Fruit fly (Drosophila melanogaster) whole organism, embryonic: ENCODE data around the gene Fic.

ENCODE experiments used
- Ada2b ChIP-seq: fragments of 200-800 bp; sonication (Bioruptor generic); IDR thresholded peaks from 2 replicates; pipeline ENCODE4 v1.3.6; 2022; ENCODE audit warnings: missing biosample characterization, missing genetic modification characterization
- Atf6 ChIP-seq: fragments of 200-800 bp; sonication (Bioruptor generic); IDR thresholded peaks from 2 replicates; pipeline ENCODE4 v1.3.6; 2022; ENCODE audit warnings: missing biosample characterization, missing genetic modification characterization
- Bgb ChIP-seq: fragments of 200-800 bp; sonication (Bioruptor generic); IDR thresholded peaks from 2 replicates; pipeline ENCODE4 v1.3.6; 2022; ENCODE audit warnings: missing biosample characterization, missing genetic modification characterization; ENCODE audit not compliant: partially characterized antibody
- C15 ChIP-seq: fragments of 200-800 bp; sonication (Bioruptor generic); IDR thresholded peaks from 3 replicates; pipeline ENCODE4 v1.3.6; 2022; ENCODE audit warnings: missing biosample characterization, missing genetic modification characterization
- CG10274 ChIP-seq: fragments of 200-800 bp; sonication (Bioruptor generic); optimal IDR thresholded peaks from 3 replicates; lab custom pipeline; 2017; ENCODE audit warnings: missing biosample characterization, mild to moderate bottlenecking, missing genetic modification characterization
- CG10543 ChIP-seq: fragments of 200-800 bp; sonication (Bioruptor generic); optimal IDR thresholded peaks from 3 replicates; lab custom pipeline; 2017; ENCODE audit warnings: missing biosample characterization, mild to moderate bottlenecking, missing genetic modification characterization, moderate library complexity
- CG11695 ChIP-seq: fragments of 200-800 bp; sonication (Bioruptor generic); IDR thresholded peaks from 3 replicates; pipeline ENCODE4 v1.3.6; 2022; ENCODE audit warnings: missing biosample characterization, missing genetic modification characterization
- CG11723 ChIP-seq: fragments of 200-800 bp; sonication (Bioruptor generic); optimal IDR thresholded peaks from 2 replicates; lab custom pipeline; 2017; ENCODE audit warnings: missing biosample characterization, mild to moderate bottlenecking, missing genetic modification characterization
- CG1233 ChIP-seq: fragments of 200-800 bp; sonication (Bioruptor generic); optimal IDR thresholded peaks from 4 replicates; lab custom pipeline; 2018; ENCODE audit warnings: missing biosample characterization, mild to moderate bottlenecking, missing genetic modification characterization
- CG12769 ChIP-seq: fragments of 200-800 bp; sonication (Bioruptor generic); optimal IDR thresholded peaks from 2 replicates; lab custom pipeline; 2019; ENCODE audit warnings: missing biosample characterization, mild to moderate bottlenecking, missing genetic modification characterization, moderate library complexity
- CG13287 ChIP-seq: fragments of 200-800 bp; sonication (Bioruptor generic); IDR thresholded peaks from 2 replicates; pipeline ENCODE4 v1.3.6; 2022; ENCODE audit warnings: missing biosample characterization, missing genetic modification characterization; ENCODE audit not compliant: partially characterized antibody
- CG13424 ChIP-seq: fragments of 200-800 bp; sonication (Bioruptor generic); optimal IDR thresholded peaks from 2 replicates; lab custom pipeline; 2019; ENCODE audit warnings: missing biosample characterization, mild to moderate bottlenecking, missing genetic modification characterization, moderate library complexity
- CG15269 ChIP-seq: fragments of 200-800 bp; sonication (Bioruptor generic); optimal IDR thresholded peaks from 2 replicates; lab custom pipeline; 2018; ENCODE audit warnings: missing biosample characterization, mild to moderate bottlenecking, missing genetic modification characterization, moderate library complexity
- CG17829 ChIP-seq: fragments of 200-800 bp; optimal IDR thresholded peaks from 2 replicates; lab custom pipeline; 2019; ENCODE audit warnings: missing biosample characterization, mild to moderate bottlenecking, missing genetic modification characterization, moderate library complexity
- CG18262 ChIP-seq: fragments of 200-800 bp; optimal IDR thresholded peaks from 3 replicates; lab custom pipeline; 2019; ENCODE audit warnings: missing biosample characterization, mild to moderate bottlenecking, missing genetic modification characterization, moderate library complexity
- CG2678 ChIP-seq: fragments of 200-800 bp; sonication (Bioruptor generic); optimal IDR thresholded peaks from 3 replicates; lab custom pipeline; 2019; ENCODE audit warnings: missing biosample characterization, mild to moderate bottlenecking, missing genetic modification characterization, moderate library complexity
- CG2712 ChIP-seq: fragments of 200-800 bp; optimal IDR thresholded peaks from 3 replicates; lab custom pipeline; 2019; ENCODE audit warnings: missing biosample characterization, mild to moderate bottlenecking, missing genetic modification characterization, moderate library complexity
- CG30403 ChIP-seq: fragments of 200-800 bp; sonication (Bioruptor generic); optimal IDR thresholded peaks from 3 replicates; lab custom pipeline; 2016; ENCODE audit warnings: missing biosample characterization, missing genetic modification characterization
- CG4820 ChIP-seq: fragments of 200-800 bp; sonication (Bioruptor generic); optimal IDR thresholded peaks from 3 replicates; lab custom pipeline; 2016; ENCODE audit warnings: missing biosample characterization, missing genetic modification characterization
- CG6175 ChIP-seq: fragments of 200-800 bp; sonication (Bioruptor generic); IDR thresholded peaks from 3 replicates; pipeline ENCODE4 v1.3.6; 2022; ENCODE audit warnings: missing biosample characterization, missing genetic modification characterization
- CG6683 ChIP-seq: fragments of 200-800 bp; sonication (Bioruptor generic); optimal IDR thresholded peaks from 2 replicates; lab custom pipeline; 2017; ENCODE audit warnings: missing biosample characterization, mild to moderate bottlenecking, missing genetic modification characterization, missing genetic modification reagents
- CG7271 ChIP-seq: fragments of 200-800 bp; sonication (Bioruptor generic); optimal IDR thresholded peaks from 2 replicates; lab custom pipeline; 2018; ENCODE audit warnings: missing biosample characterization, mild to moderate bottlenecking, missing genetic modification characterization, moderate library complexity
- CG8924 ChIP-seq: fragments of 200-800 bp; optimal IDR thresholded peaks from 3 replicates; lab custom pipeline; 2019; ENCODE audit warnings: missing biosample characterization, mild to moderate bottlenecking, missing genetic modification characterization, moderate library complexity
- CoRest ChIP-seq: fragments of 200-800 bp; sonication (Bioruptor generic); optimal IDR thresholded peaks from 3 replicates; lab custom pipeline; 2018; ENCODE audit warnings: missing biosample characterization, mild to moderate bottlenecking, missing genetic modification characterization, moderate library complexity
- GATAe ChIP-seq: fragments of 200-800 bp; sonication (Bioruptor generic); conservative IDR thresholded peaks from 2 replicates; pipeline ENCODE4 v1.3.6; 2022; ENCODE audit warnings: missing biosample characterization, missing genetic modification characterization
- HLH3B ChIP-seq: fragments of 200-800 bp; sonication (Bioruptor generic); IDR thresholded peaks from 2 replicates; pipeline ENCODE4 v1.3.6; 2022; ENCODE audit warnings: missing biosample characterization, missing genetic modification characterization
- Mrtf ChIP-seq: fragments of 200-800 bp; sonication (Bioruptor generic); IDR thresholded peaks from 3 replicates; pipeline ENCODE4 v1.3.6; 2022; ENCODE audit warnings: missing biosample characterization, missing genetic modification characterization
- PHDP ChIP-seq: fragments of 200-800 bp; sonication (Bioruptor generic); optimal IDR thresholded peaks from 3 replicates; lab custom pipeline; 2018; ENCODE audit warnings: missing biosample characterization, mild to moderate bottlenecking, missing genetic modification characterization, moderate library complexity
- Sox102F ChIP-seq: fragments of 200-800 bp; sonication (Bioruptor generic); optimal IDR thresholded peaks from 2 replicates; lab custom pipeline; 2018; ENCODE audit warnings: missing biosample characterization, mild to moderate bottlenecking, missing genetic modification characterization, moderate library complexity
- abd-A ChIP-seq: fragments of 200-800 bp; sonication (Bioruptor generic); optimal IDR thresholded peaks from 3 replicates; lab custom pipeline; 2019; ENCODE audit warnings: missing biosample characterization, mild to moderate bottlenecking, missing genetic modification characterization, moderate library complexity
- chinmo ChIP-seq: fragments of 200-800 bp; sonication (Bioruptor generic); IDR thresholded peaks from 4 replicates; pipeline ENCODE4 v1.3.6; 2022; ENCODE audit warnings: missing biosample characterization, missing genetic modification characterization; ENCODE audit not compliant: partially characterized antibody
- ci ChIP-seq: fragments of 200-800 bp; sonication (Bioruptor generic); IDR thresholded peaks from 3 replicates; pipeline ENCODE4 v1.3.6; 2022; ENCODE audit warnings: missing biosample characterization, missing genetic modification characterization
- cwo ChIP-seq: fragments of 200-800 bp; sonication (Bioruptor generic); optimal IDR thresholded peaks from 3 replicates; lab custom pipeline; 2017; ENCODE audit warnings: missing biosample characterization, missing genetic modification characterization, mild to moderate bottlenecking, moderate library complexity, missing genetic modification reagents
- dmrt99B ChIP-seq: fragments of 200-800 bp; sonication (Bioruptor generic); optimal IDR thresholded peaks from 2 replicates; lab custom pipeline; 2018; ENCODE audit warnings: missing biosample characterization, mild to moderate bottlenecking, missing genetic modification characterization, moderate library complexity
- dysf ChIP-seq: fragments of 200-800 bp; sonication (Bioruptor generic); IDR thresholded peaks from 3 replicates; pipeline ENCODE4 v1.3.6; 2022; ENCODE audit warnings: missing biosample characterization, missing genetic modification characterization
- fd3F ChIP-seq: fragments of 200-800 bp; sonication (Bioruptor generic); optimal IDR thresholded peaks from 2 replicates; lab custom pipeline; 2018; ENCODE audit warnings: missing biosample characterization, mild to moderate bottlenecking, missing genetic modification characterization, moderate library complexity
- gce ChIP-seq: fragments of 200-800 bp; sonication (Bioruptor generic); IDR thresholded peaks from 3 replicates; pipeline ENCODE4 v1.3.6; 2022; ENCODE audit warnings: missing biosample characterization, missing genetic modification characterization
- grau ChIP-seq: fragments of 200-800 bp; optimal IDR thresholded peaks from 3 replicates; lab custom pipeline; 2019; ENCODE audit warnings: missing biosample characterization, mild to moderate bottlenecking, missing genetic modification characterization, moderate library complexity
- ind ChIP-seq: fragments of 200-800 bp; sonication (Bioruptor generic); optimal IDR thresholded peaks from 3 replicates; lab custom pipeline; 2016; ENCODE audit warnings: missing biosample characterization, missing genetic modification characterization
- lmd ChIP-seq: fragments of 200-800 bp; sonication (Bioruptor generic); IDR thresholded peaks from 2 replicates; pipeline ENCODE4 v1.3.6; 2022; ENCODE audit warnings: missing biosample characterization, missing genetic modification characterization
- oc ChIP-seq: fragments of 200-800 bp; sonication (Bioruptor generic); optimal IDR thresholded peaks from 2 replicates; lab custom pipeline; 2018; ENCODE audit warnings: missing biosample characterization, mild to moderate bottlenecking, missing genetic modification characterization, moderate library complexity
- repo ChIP-seq: fragments of 200-800 bp; sonication (Bioruptor generic); optimal IDR thresholded peaks from 2 replicates; lab custom pipeline; 2016; ENCODE audit warnings: missing biosample characterization, missing genetic modification characterization
- rib ChIP-seq: fragments of 200-800 bp; sonication (Bioruptor generic); IDR thresholded peaks from 2 replicates; pipeline ENCODE4 v1.3.6; 2022; ENCODE audit warnings: missing biosample characterization, missing genetic modification characterization
- row ChIP-seq: fragments of 200-800 bp; sonication (Bioruptor generic); IDR thresholded peaks from 3 replicates; pipeline ENCODE4 v1.3.6; 2022; ENCODE audit warnings: missing biosample characterization, missing genetic modification characterization
- sisA ChIP-seq: fragments of 200-800 bp; sonication (Bioruptor generic); IDR thresholded peaks from 2 replicates; pipeline ENCODE4 v1.3.6; 2022; ENCODE audit warnings: missing biosample characterization, missing genetic modification characterization
- sr ChIP-seq: fragments of 200-800 bp; sonication (Bioruptor generic); IDR thresholded peaks from 3 replicates; pipeline ENCODE4 v1.3.6; 2022; ENCODE audit warnings: missing biosample characterization, missing genetic modification characterization
- stwl ChIP-seq: fragments of 200-800 bp; sonication (Bioruptor generic); optimal IDR thresholded peaks from 3 replicates; lab custom pipeline; 2018; ENCODE audit warnings: missing biosample characterization, mild to moderate bottlenecking, missing genetic modification characterization, moderate library complexity
- ttk ChIP-seq: fragments of 200-800 bp; sonication (Bioruptor generic); IDR thresholded peaks from 2 replicates; pipeline ENCODE4 v2.1.2; 2022; ENCODE audit warnings: missing biosample characterization, missing genetic modification characterization

The Fic gene

dm6 chr2L:6471978-6472776 lies 48.0 kb downstream of the Fic start:
- TF ChIP-seq ind, result peak; percentile 21
- TF ChIP-seq CG12769, result peak; percentile 81
- peak; percentile 14 for TF ChIP-seq CG10274 (GFP tag; lab: Kevin White, UChicago)
- 0 out of 2 replicates have a peak, but pooled peaks have one; percentile 14 for TF ChIP-seq lmd (GFP tag; lab: Robert Waterston, UW)
- TF ChIP-seq CG18262 (tag; lab: Kevin White, UChicago), result peak; percentile 10
- peak; percentile 35 for TF ChIP-seq CG2712 (tag; lab: Kevin White, UChicago)
- no peak for TF ChIP-seq CG8924 (tag; lab: Kevin White, UChicago)
- TF ChIP-seq rib (GFP tag; lab: Robert Waterston, UW), result no peak
- TF ChIP-seq CG6175 (GFP tag; lab: Robert Waterston, UW), result 0 out of 3 replicates have a peak, but pooled peaks have one; percentile 21
- peak; percentile 11 for TF ChIP-seq Sox102F (GFP tag; lab: Kevin White, UChicago)
- TF ChIP-seq CG11723 (GFP tag; lab: Kevin White, UChicago), result no peak
- TF ChIP-seq Mrtf (GFP tag; lab: Robert Waterston, UW), result 0 out of 3 replicates have a peak, but pooled peaks have one; percentile 34
- TF ChIP-seq HLH3B (GFP tag; lab: Robert Waterston, UW), result no peak
- no peak for TF ChIP-seq stwl
- TF ChIP-seq CG6683 (GFP tag; lab: Kevin White, UChicago), result no peak
- TF ChIP-seq gce, result 0 out of 3 replicates have a peak, but pooled peaks have one; percentile 8
- TF ChIP-seq Atf6, result no peak
- TF ChIP-seq CG11695 (GFP tag; lab: Robert Waterston, UW), result 0 out of 3 replicates have a peak, but pooled peaks have one; percentile 8
- peak; percentile 60 for TF ChIP-seq CG2678 (tag; lab: Kevin White, UChicago)
- peak; percentile 4 for TF ChIP-seq CG4820 (GFP tag; lab: Kevin White, UChicago)
- peak; percentile 38; the same call in 1 of the 2 replicates for TF ChIP-seq CG13287 (GFP tag; lab: Robert Waterston, UW)
- peak; percentile 31; the same call in 1 of the 2 replicates for TF ChIP-seq Bgb (GFP tag; lab: Robert Waterston, UW)
- TF ChIP-seq dysf (GFP tag; lab: Robert Waterston, UW), result peak; percentile 20; the same call in 1 of the 3 replicates
- TF ChIP-seq ttk, result 0 out of 2 replicates have a peak, but pooled peaks have one; percentile 4
- peak; percentile 47 for TF ChIP-seq CG13424 (tag; lab: Kevin White, UChicago)
- peak; percentile 49 for TF ChIP-seq row
- peak; percentile 4 for TF ChIP-seq cwo (GFP tag; lab: Kevin White, UChicago)
- TF ChIP-seq CG17829, result peak; percentile 6
- TF ChIP-seq CG10543 (GFP tag; lab: Kevin White, UChicago), result peak; percentile 43
- TF ChIP-seq repo (GFP tag; lab: Kevin White, UChicago), result no peak
- TF ChIP-seq chinmo (GFP tag; lab: Robert Waterston, UW), result peak; percentile 78; the same call in 2 of the 4 replicates
- TF ChIP-seq CG15269 (tag; lab: Kevin White, UChicago), result peak; percentile 47
- TF ChIP-seq fd3F (GFP tag; lab: Kevin White, UChicago), result peak; percentile 6
- TF ChIP-seq CoRest (tag; lab: Kevin White, UChicago), result peak; percentile 33
- peak; percentile 55 for TF ChIP-seq dmrt99B (tag; lab: Kevin White, UChicago)
- no peak for TF ChIP-seq GATAe (GFP tag; lab: Robert Waterston, UW)
- TF ChIP-seq C15 (GFP tag; lab: Robert Waterston, UW), result no peak
- no peak for TF ChIP-seq CG1233 (GFP tag; lab: Kevin White, UChicago)
- TF ChIP-seq sr (GFP tag; lab: Robert Waterston, UW), result no peak
- TF ChIP-seq PHDP (tag; lab: Kevin White, UChicago), result peak; percentile 18
- TF ChIP-seq sisA, result 0 out of 2 replicates have a peak, but pooled peaks have one; percentile 29
- TF ChIP-seq CG30403 (GFP tag; lab: Kevin White, UChicago), result peak; percentile 36
- TF ChIP-seq abd-A (tag; lab: Kevin White, UChicago), result peak; percentile 27
- TF ChIP-seq oc (tag; lab: Kevin White, UChicago), result no peak
- TF ChIP-seq ci (GFP tag; lab: Robert Waterston, UW), result peak; percentile 53; the same call in 1 of the 3 replicates
- peak; percentile 39 for TF ChIP-seq grau (tag; lab: Kevin White, UChicago)
- TF ChIP-seq CG7271 (tag; lab: Kevin White, UChicago), result no peak
- no peak for TF ChIP-seq Ada2b (GFP tag; lab: Robert Waterston, UW)
